Worm (Caenorhabditis elegans) whole organism, young adult: ENCODE results near the gene tag-329.

Source experiments
- B0019.2 ChIP-seq: fragments of 200-800 bp; sonication (Bioruptor generic); conservative IDR thresholded peaks from 2 replicates; pipeline ENCODE4 v1.3.6; 2022; ENCODE audit warnings: missing genetic modification reagents, missing genetic modification characterization, missing compliant biosample characterization
- B0261.1 ChIP-seq: sonication (generic microtip); optimal IDR thresholded peaks from 2 replicates; lab custom pipeline; 2016; ENCODE audit warnings: mild to moderate bottlenecking, missing genetic modification characterization, moderate library complexity, missing compliant biosample characterization
- F23B12.7 ChIP-seq: sonication (generic microtip); optimal IDR thresholded peaks from 2 replicates; lab custom pipeline; 2017; ENCODE audit warnings: missing genetic modification characterization, mild to moderate bottlenecking, missing compliant biosample characterization, antibody characterized with exemption, moderate library complexity; ENCODE audit not compliant: insufficient read depth
- F33H1.4 ChIP-seq: fragments of 200-800 bp; sonication (Bioruptor generic); IDR thresholded peaks from 2 replicates; pipeline ENCODE4 v1.3.6; 2022; ENCODE audit warnings: missing genetic modification reagents, missing genetic modification characterization, missing compliant biosample characterization
- F57A8.1 ChIP-seq: fragments of 200-800 bp; sonication (Bioruptor generic); optimal IDR thresholded peaks from 2 replicates; lab custom pipeline; 2018; ENCODE audit warnings: mild to moderate bottlenecking, missing genetic modification characterization, moderate library complexity, missing compliant biosample characterization
- K12H6.12 ChIP-seq: fragments of 200-800 bp; sonication (Bioruptor generic); optimal IDR thresholded peaks from 2 replicates; lab custom pipeline; 2018; ENCODE audit warnings: mild to moderate bottlenecking, missing genetic modification characterization, missing compliant biosample characterization
- Y53G8AR.9 ChIP-seq: fragments of 200-800 bp; sonication (Bioruptor generic); conservative IDR thresholded peaks from 2 replicates; pipeline ENCODE4 v1.3.6; 2022; ENCODE audit warnings: missing genetic modification reagents, missing genetic modification characterization, missing compliant biosample characterization
- akir-1 ChIP-seq: fragments of 200-800 bp; sonication (Bioruptor generic); optimal IDR thresholded peaks from 2 replicates; lab custom pipeline; 2018; ENCODE audit warnings: mild to moderate bottlenecking, missing genetic modification characterization, moderate library complexity, missing compliant biosample characterization
- ccch-3 ChIP-seq: fragments of 200-800 bp; sonication (Bioruptor generic); optimal IDR thresholded peaks from 2 replicates; lab custom pipeline; 2018; ENCODE audit warnings: mild to moderate bottlenecking, missing genetic modification characterization, missing compliant biosample characterization
- cebp-1 ChIP-seq, 2 experiments: fragments of 200-800 bp in 1 of 2; sonication (Bioruptor generic) in 1 of 2; sonication (generic microtip) in 1 of 2; IDR thresholded peaks in 1 of 2; optimal IDR thresholded peaks in 1 of 2; 2 replicates each; pipeline versions ENCODE4 v1.3.6 to Lab custom; 2017 to 2022; ENCODE audit warnings: missing compliant biosample characterization in 2 of 2, missing genetic modification characterization in 2 of 2, mild to moderate bottlenecking in 1 of 2, missing genetic modification reagents in 1 of 2, moderate library complexity in 1 of 2
- ceh-27 ChIP-seq: fragments of 200-800 bp; sonication (Bioruptor generic); optimal IDR thresholded peaks from 2 replicates; lab custom pipeline; 2018; ENCODE audit warnings: mild to moderate bottlenecking, missing genetic modification characterization, moderate library complexity, missing compliant biosample characterization
- ceh-58 ChIP-seq: fragments of 200-800 bp; sonication (Bioruptor generic); IDR thresholded peaks from 2 replicates; pipeline ENCODE4 v1.3.6; 2022; ENCODE audit warnings: missing genetic modification characterization, missing compliant biosample characterization
- chd-7 ChIP-seq: sonication (generic microtip); optimal IDR thresholded peaks from 2 replicates; lab custom pipeline; 2016; ENCODE audit warnings: mild to moderate bottlenecking, missing genetic modification characterization, moderate library complexity, missing compliant biosample characterization
- dox-1 ChIP-seq: fragments of 200-800 bp; sonication (Bioruptor generic); IDR thresholded peaks from 2 replicates; pipeline ENCODE4 v1.3.6; 2022; ENCODE audit warnings: missing genetic modification reagents, missing genetic modification characterization, missing compliant biosample characterization
- dpff-1 ChIP-seq: sonication (generic microtip); optimal IDR thresholded peaks from 2 replicates; lab custom pipeline; 2017; ENCODE audit warnings: mild to moderate bottlenecking, missing genetic modification characterization, missing compliant biosample characterization
- ekl-4 ChIP-seq: fragments of 200-800 bp; sonication (Bioruptor generic); IDR thresholded peaks from 2 replicates; pipeline ENCODE4 v1.3.6; 2022; ENCODE audit warnings: missing genetic modification reagents, missing genetic modification characterization, missing compliant biosample characterization
- ets-4 ChIP-seq: fragments of 200-800 bp; sonication (Bioruptor generic); optimal IDR thresholded peaks from 2 replicates; lab custom pipeline; 2018; ENCODE audit warnings: mild to moderate bottlenecking, missing genetic modification characterization, missing compliant biosample characterization
- gei-17 ChIP-seq: fragments of 200-800 bp; sonication (Bioruptor generic); optimal IDR thresholded peaks from 2 replicates; lab custom pipeline; 2018; ENCODE audit warnings: mild to moderate bottlenecking, missing genetic modification characterization, missing compliant biosample characterization
- hlh-26 ChIP-seq: fragments of 200-800 bp; sonication (Bioruptor generic); conservative IDR thresholded peaks from 2 replicates; pipeline ENCODE4 v1.3.6; 2022; ENCODE audit warnings: missing genetic modification reagents, missing genetic modification characterization, missing compliant biosample characterization
- hmg-20 ChIP-seq: fragments of 200-800 bp; sonication (Bioruptor generic); IDR thresholded peaks from 2 replicates; pipeline ENCODE4 v1.3.6; 2022; ENCODE audit warnings: missing genetic modification reagents, missing genetic modification characterization, missing compliant biosample characterization
- let-526 ChIP-seq: fragments of 200-800 bp; sonication (Bioruptor generic); IDR thresholded peaks from 2 replicates; pipeline ENCODE4 v1.3.6; 2022; ENCODE audit warnings: missing genetic modification reagents, missing genetic modification characterization, missing compliant biosample characterization
- lin-35 ChIP-seq, 3 experiments: fragments of 150-350 bp in 2 of 3; sonication (generic microtip) in 1 of 3; optimal IDR thresholded peaks; 2 replicates each; lab custom pipeline; 2014 to 2018; ENCODE audit warnings: missing biosample characterization in 3 of 3, missing genetic modification characterization in 3 of 3, missing genetic modification reagents in 3 of 3
- lin-40 ChIP-seq: sonication (generic microtip); optimal IDR thresholded peaks from 2 replicates; lab custom pipeline; 2016; ENCODE audit warnings: missing genetic modification characterization, mild to moderate bottlenecking, missing compliant biosample characterization, missing genotype, missing genetic modification reagents
- lir-1 ChIP-seq: fragments of 200-800 bp; sonication (Bioruptor generic); conservative IDR thresholded peaks from 2 replicates; pipeline ENCODE4 v1.3.6; 2022; ENCODE audit warnings: missing genetic modification reagents, missing genetic modification characterization, missing compliant biosample characterization
- madf-6 ChIP-seq: fragments of 200-800 bp; sonication (Bioruptor generic); IDR thresholded peaks from 2 replicates; pipeline ENCODE4 v1.3.6; 2022; ENCODE audit warnings: missing genetic modification reagents, missing genetic modification characterization, missing compliant biosample characterization
- mel-28 ChIP-seq: sonication (generic microtip); optimal IDR thresholded peaks from 2 replicates; lab custom pipeline; 2016; ENCODE audit warnings: borderline replicate concordance, mild to moderate bottlenecking, missing genetic modification characterization, missing compliant biosample characterization
- nfya-2 ChIP-seq: fragments of 200-800 bp; sonication (Bioruptor generic); IDR thresholded peaks from 2 replicates; pipeline ENCODE4 v1.3.6; 2022; ENCODE audit warnings: missing genetic modification reagents, missing genetic modification characterization, missing compliant biosample characterization
- nhr-80 ChIP-seq: sonication (generic microtip); optimal IDR thresholded peaks from 2 replicates; lab custom pipeline; 2016; ENCODE audit warnings: missing genetic modification characterization, missing compliant biosample characterization
- pbrm-1 ChIP-seq: fragments of 200-800 bp; sonication (Bioruptor generic); IDR thresholded peaks from 2 replicates; pipeline ENCODE4 v1.3.6; 2022; ENCODE audit warnings: missing genetic modification reagents, missing genetic modification characterization, missing compliant biosample characterization
- tbx-9 ChIP-seq: sonication (generic microtip); optimal IDR thresholded peaks from 2 replicates; lab custom pipeline; 2016; ENCODE audit warnings: borderline replicate concordance, missing genetic modification characterization, inconsistent platforms, missing compliant biosample characterization
- tlf-1 ChIP-seq: fragments of 200-800 bp; sonication (Bioruptor generic); optimal IDR thresholded peaks from 2 replicates; lab custom pipeline; 2018; ENCODE audit warnings: mild to moderate bottlenecking, missing genetic modification characterization, missing compliant biosample characterization
- unc-130 ChIP-seq: sonication (generic microtip); optimal IDR thresholded peaks from 2 replicates; lab custom pipeline; 2016; ENCODE audit warnings: missing genetic modification reagents, missing genetic modification characterization, missing compliant biosample characterization
- unc-62 ChIP-seq: fragments of 150-350 bp; optimal IDR thresholded peaks from 2 replicates; lab custom pipeline; 2014; ENCODE audit warnings: missing biosample characterization, missing genetic modification reagents, missing genetic modification characterization
- xnd-1 ChIP-seq: sonication (generic microtip); optimal IDR thresholded peaks from 2 replicates; lab custom pipeline; 2016; ENCODE audit warnings: missing genotype, missing genetic modification reagents, missing genetic modification characterization, missing compliant biosample characterization
- ztf-22 ChIP-seq: fragments of 200-800 bp; sonication (Bioruptor generic); optimal IDR thresholded peaks from 2 replicates; lab custom pipeline; 2018; ENCODE audit warnings: mild to moderate bottlenecking, missing genetic modification characterization, moderate library complexity, missing compliant biosample characterization
- ztf-3 ChIP-seq: fragments of 200-800 bp; sonication (Bioruptor generic); optimal IDR thresholded peaks from 2 replicates; lab custom pipeline; 2018; ENCODE audit warnings: mild to moderate bottlenecking, missing genetic modification characterization, missing compliant biosample characterization

tag-329 gene

DNA sequence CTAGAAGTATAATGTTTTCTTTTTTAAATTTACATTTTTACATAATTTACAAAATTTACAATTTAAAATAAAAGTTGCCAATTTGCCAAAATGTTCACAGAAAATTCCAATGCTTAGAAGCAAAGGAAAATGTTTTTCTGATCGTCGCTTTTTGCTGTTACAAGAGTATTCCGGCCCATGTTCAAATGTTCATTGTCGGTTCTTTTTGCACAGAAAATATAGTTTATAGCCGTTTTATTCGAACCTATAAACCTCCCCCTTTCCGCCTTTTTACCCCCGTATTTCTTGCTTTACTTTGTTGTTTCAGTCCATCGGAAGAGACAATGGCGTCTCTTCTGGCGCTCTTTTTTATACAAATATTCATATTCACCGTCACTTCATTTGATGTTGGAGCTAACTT lies at the start of gene tag-329:
tag-329 (plus strand) TSS at position 301 of the 400 bp plus-strand sequence.
- TF ChIP-seq F57A8.1 (GFP tag; lab: Kevin White, UChicago) (no peak), unc-130 (GFP tag; lab: Kevin White, UChicago) (no peak), K12H6.12 (tag; lab: Kevin White, UChicago) (no peak), hlh-26 (GFP tag; lab: Robert Waterston, UW) (no peak), lin-40 (tag; lab: Kevin White, UChicago) (no peak), ceh-58 (GFP tag; lab: Robert Waterston, UW) (no peak), tbx-9 (tag; lab: Kevin White, UChicago) (no peak), akir-1 (GFP tag; lab: Kevin White, UChicago) (no peak), nfya-2 (no peak)
- TF ChIP-seq, all 124 proteins: peak for 0

DNA sequence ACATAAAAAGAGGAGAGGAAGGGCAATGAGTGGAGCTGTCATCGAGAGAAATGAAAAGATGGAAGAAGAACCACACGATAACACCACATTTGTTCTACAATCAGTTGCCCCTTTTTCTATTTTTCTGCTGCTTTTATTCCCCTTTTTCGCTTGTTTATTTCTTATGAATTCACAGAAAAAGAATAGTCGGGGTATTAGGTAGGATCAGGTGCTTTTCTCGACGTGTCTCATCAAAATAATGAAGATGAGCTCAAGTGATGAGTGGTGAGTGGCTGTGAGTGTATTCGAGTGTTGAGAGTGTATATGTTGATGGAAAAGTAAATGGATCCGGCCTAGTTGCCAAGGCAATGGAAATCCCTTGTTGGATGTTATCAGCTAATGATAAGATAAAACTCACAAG lies 49.2 kb upstream of the tag-329 start:
- TF ChIP-seq hmg-20 (GFP tag; lab: Robert Waterston, UW) = no peak
- TF ChIP-seq lir-1 (GFP tag; lab: Robert Waterston, UW) = no peak
- no peak for TF ChIP-seq tlf-1
- no peak for TF ChIP-seq B0261.1 (tag; lab: Kevin White, UChicago)
- TF ChIP-seq madf-6 = no peak
- TF ChIP-seq ccch-3 = no peak
- no peak for TF ChIP-seq ceh-27 (GFP tag; lab: Kevin White, UChicago)
- TF ChIP-seq F33H1.4 (GFP tag; lab: Robert Waterston, UW) = no peak
- no peak for TF ChIP-seq B0019.2 (GFP tag; lab: Robert Waterston, UW)
- TF ChIP-seq F23B12.7 (tag; lab: Kevin White, UChicago) = no peak
- no peak for TF ChIP-seq dox-1 (GFP tag; lab: Robert Waterston, UW)
- no peak for TF ChIP-seq ztf-3 (GFP tag; lab: Kevin White, UChicago)
- no peak for TF ChIP-seq dpff-1 (tag; lab: Kevin White, UChicago)
- no peak for TF ChIP-seq hlh-26 (GFP tag; lab: Robert Waterston, UW)
- TF ChIP-seq mel-28 (tag; lab: Kevin White, UChicago) = no peak
- no peak for TF ChIP-seq xnd-1
- no peak for TF ChIP-seq gei-17 (GFP tag; lab: Kevin White, UChicago)
- TF ChIP-seq ekl-4 (GFP tag; lab: Robert Waterston, UW) = no peak
- TF ChIP-seq pbrm-1 = no peak

ce11 chrV:9489411-9489810 lies 45.3 kb upstream of the tag-329 start, which contains the start of gene K06A4.10:
TSS of gene K06A4.10 (minus strand) at chrV:9489800.
- TF ChIP-seq Y53G8AR.9 (GFP tag; lab: Robert Waterston, UW) = 0 out of 2 replicates have a peak, but pooled peaks have one; percentile 44
- no peak for TF ChIP-seq lin-35 (GFP tag; optimal IDR thresholded peaks at IDR 0.05; lab: Kevin White, UChicago)
- no peak for TF ChIP-seq unc-62 (GFP tag; lab: Kevin White, UChicago)
- TF ChIP-seq nhr-80 = peak; percentile 63
- no peak for TF ChIP-seq gei-17 (GFP tag; lab: Kevin White, UChicago)
- TF ChIP-seq let-526 (GFP tag; lab: Robert Waterston, UW) = 0 out of 2 replicates have a peak, but pooled peaks have one; percentile 12
- TF ChIP-seq cebp-1 (GFP tag; IDR thresholded peaks at IDR 0.05; lab: Robert Waterston, UW) = no peak
- TF ChIP-seq cebp-1 (tag; optimal IDR thresholded peaks at IDR 0.05; lab: Kevin White, UChicago) = peak; percentile 26
- TF ChIP-seq chd-7 (tag; lab: Kevin White, UChicago) = no peak
- peak; percentile 9 for TF ChIP-seq ztf-22
- peak; percentile 20 for TF ChIP-seq ets-4
